Fruit fly (Drosophila melanogaster) whole organism, adult: Measurements from ENCODE around the gene CG17097.

ENCODE experiments used
- CG1620 ChIP-seq: fragments of 200-800 bp; sonication (Bioruptor generic); optimal IDR thresholded peaks from 2 replicates; lab custom pipeline; 2016; ENCODE audit warnings: missing biosample characterization, missing genetic modification characterization
- CG7101 ChIP-seq: fragments of 200-800 bp; sonication (Bioruptor generic); optimal IDR thresholded peaks from 2 replicates; lab custom pipeline; 2018; ENCODE audit warnings: missing biosample characterization, mild to moderate bottlenecking, missing genetic modification characterization, moderate library complexity
- Clk ChIP-seq: fragments of 200-800 bp; sonication (Bioruptor generic); optimal IDR thresholded peaks from 2 replicates; lab custom pipeline; 2017; ENCODE audit warnings: missing biosample characterization, missing genetic modification characterization
- Crg-1 ChIP-seq: fragments of 200-800 bp; sonication (Bioruptor generic); optimal IDR thresholded peaks from 2 replicates; lab custom pipeline; 2016; ENCODE audit warnings: missing biosample characterization, missing genetic modification characterization
- Mnt ChIP-seq: fragments of 200-800 bp; sonication (Bioruptor generic); optimal IDR thresholded peaks from 2 replicates; lab custom pipeline; 2016; ENCODE audit warnings: missing biosample characterization, mild to moderate bottlenecking, missing genetic modification characterization
- kay ChIP-seq: fragments of 200-800 bp; sonication (Bioruptor generic); peaks from one replicate; lab custom pipeline; 2016; ENCODE audit warnings: missing biosample characterization, missing genetic modification characterization, borderline replicate concordance
- ovo ChIP-seq: fragments of 200-800 bp; sonication (Bioruptor generic); optimal IDR thresholded peaks from 2 replicates; lab custom pipeline; 2016; ENCODE audit warnings: missing biosample characterization, missing genetic modification characterization

- TF ChIP-seq CG7101 (no peak), CG1620 (no peak), Crg-1 (GFP tag; lab: Kevin White, UChicago) (no peak), Clk (no peak), ovo (GFP tag; lab: Kevin White, UChicago) (no peak), kay (no peak), Mnt (GFP tag; lab: Kevin White, UChicago) (no peak)
Measured at dm6 chr2L:10615889-10616288, 30.3 kb upstream of the CG17097 start.
